Worm (Caenorhabditis elegans): ENCODE measurements around the gene Y111B2A.1.

Gene Y111B2A.1

DNA sequence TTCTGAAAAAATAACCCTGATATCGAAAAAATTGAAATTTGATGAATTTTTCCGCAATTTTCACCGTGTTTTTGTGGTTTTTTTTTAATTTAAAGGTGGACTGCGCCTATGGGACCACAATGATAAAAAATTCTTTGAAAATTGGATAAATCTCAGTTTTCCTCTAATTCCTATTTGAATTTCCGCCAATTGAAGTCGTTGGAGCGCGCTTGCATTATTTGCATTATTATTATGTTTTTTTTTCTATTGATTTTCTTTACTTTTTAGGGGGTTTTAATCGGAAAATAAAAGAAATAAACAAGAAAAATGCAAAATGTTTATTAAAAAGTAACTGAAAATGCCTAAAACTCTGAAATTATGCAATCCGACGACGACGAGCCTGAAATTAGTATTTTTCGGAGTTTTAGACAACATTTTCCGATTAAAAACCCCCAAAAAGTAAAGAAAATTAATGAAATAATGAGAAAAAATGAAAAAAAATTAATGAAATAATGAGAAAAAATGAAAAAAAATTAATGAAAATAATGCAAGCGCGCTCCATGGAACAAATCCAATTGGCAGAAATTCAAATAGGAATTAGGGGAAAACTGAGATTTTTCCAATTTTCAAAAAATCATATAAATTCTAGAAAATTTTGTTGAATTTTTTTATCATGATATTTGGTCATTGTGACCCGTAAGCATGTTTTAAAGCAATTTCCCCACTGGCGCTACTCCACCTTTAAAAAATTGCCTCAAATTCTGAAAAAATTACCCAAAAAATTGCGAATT lies 39.6 kb downstream of the Y111B2A.1 start:
- TF ChIP-seq med-1 (GFP tag; optimal IDR thresholded peaks at IDR 0.05; ENCODE audit: insufficient read depth) (no peak), ztf-23 (GFP tag; IDR thresholded peaks at IDR 0.05) (no peak), T22C8.4 (GFP tag; IDR thresholded peaks at IDR 0.05) (no peak), ref-1 (GFP tag; conservative IDR thresholded peaks at IDR 0.05) (no peak), klf-2 (GFP tag; conservative IDR thresholded peaks at IDR 0.05) (no peak), tab-1 (GFP tag; IDR thresholded peaks at IDR 0.05) (no peak), ztf-29 (GFP tag; IDR thresholded peaks at IDR 0.05) (no peak), cog-1 (tag; optimal IDR thresholded peaks at IDR 0.05) (no peak), flt-1 (GFP tag; IDR thresholded peaks at IDR 0.05) (no peak)

- no peak for TF ChIP-seq cog-1 (tag; optimal IDR thresholded peaks at IDR 0.05)
- TF ChIP-seq T22C8.4 (GFP tag; IDR thresholded peaks at IDR 0.05) = 0 out of 2 replicates have a peak, but pooled peaks have one; percentile 41
Measured at ce11 chrIII:12453785-12454184, 41.7 kb downstream of the Y111B2A.1 start.

DNA sequence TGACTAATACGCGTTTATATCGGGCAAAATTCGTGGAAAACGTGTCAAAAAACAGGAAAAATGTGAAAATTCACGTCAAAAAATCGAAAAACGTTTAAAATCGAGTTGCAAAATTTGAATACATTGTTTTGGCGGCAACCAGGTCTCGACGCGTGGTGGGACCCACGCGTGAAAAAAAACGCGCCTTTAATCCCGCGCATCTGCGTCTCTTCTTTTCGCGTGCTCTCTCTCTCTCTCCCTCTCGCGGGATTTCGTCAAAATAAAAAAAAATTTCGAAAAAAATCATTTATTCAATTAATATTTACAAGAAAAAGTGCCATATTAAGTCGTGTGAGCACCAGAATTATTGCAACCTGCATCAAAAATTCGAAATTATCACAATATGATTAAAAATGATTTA lies 42.1 kb downstream of the Y111B2A.1 start, which contains the start of gene ani-1:
TSS of gene ani-1 (minus strand) at position 61 of the 400 bp plus-strand sequence.
- no peak for TF ChIP-seq cog-1 (tag; optimal IDR thresholded peaks at IDR 0.05)

- TF ChIP-seq ztf-23 (GFP tag; IDR thresholded peaks at IDR 0.05) = no peak
- no peak for TF ChIP-seq tab-1 (GFP tag; IDR thresholded peaks at IDR 0.05)
- no peak for TF ChIP-seq ref-1 (GFP tag; conservative IDR thresholded peaks at IDR 0.05)
- no peak for TF ChIP-seq med-1 (GFP tag; optimal IDR thresholded peaks at IDR 0.05; ENCODE audit: insufficient read depth)
- TF ChIP-seq T22C8.4 (GFP tag; IDR thresholded peaks at IDR 0.05) = no peak
- TF ChIP-seq klf-2 (GFP tag; conservative IDR thresholded peaks at IDR 0.05) = no peak
- TF ChIP-seq flt-1 (GFP tag; IDR thresholded peaks at IDR 0.05) = no peak
- no peak for TF ChIP-seq cog-1 (tag; optimal IDR thresholded peaks at IDR 0.05)
- TF ChIP-seq ztf-29 (GFP tag; IDR thresholded peaks at IDR 0.05) = no peak
Measured at ce11 chrIII:12445991-12446502, 49.4 kb downstream of the Y111B2A.1 start, which contains the start of gene Y49E10.18. TSS of gene Y49E10.18 (minus strand) at chrIII:12446106.

DNA sequence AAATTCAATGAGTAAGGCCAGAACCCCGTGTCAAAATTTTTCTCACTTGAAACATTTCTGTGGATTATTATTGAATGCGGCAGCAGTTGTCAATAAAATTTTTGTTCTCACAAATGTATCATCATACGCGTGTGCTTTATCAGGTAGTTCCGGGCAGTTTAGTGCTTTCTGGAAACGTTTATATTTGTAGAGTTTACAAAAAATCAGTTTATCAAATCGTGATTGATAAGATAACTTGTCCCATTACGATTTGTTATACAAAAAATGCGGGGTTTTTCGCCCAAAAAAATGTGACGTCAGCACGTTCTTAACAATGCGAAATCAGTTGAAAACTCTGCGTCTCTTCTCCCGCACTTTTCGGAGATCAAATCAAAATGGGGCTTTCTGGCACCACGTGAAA lies 50.2 kb downstream of the Y111B2A.1 start:
- no peak for TF ChIP-seq flt-1 (GFP tag; IDR thresholded peaks at IDR 0.05)
- no peak for TF ChIP-seq cog-1 (tag; optimal IDR thresholded peaks at IDR 0.05)
- TF ChIP-seq klf-2 (GFP tag; conservative IDR thresholded peaks at IDR 0.05) = no peak
- TF ChIP-seq med-1 (GFP tag; optimal IDR thresholded peaks at IDR 0.05; ENCODE audit: insufficient read depth) = no peak
- no peak for TF ChIP-seq T22C8.4 (GFP tag; IDR thresholded peaks at IDR 0.05)
- TF ChIP-seq ztf-29 (GFP tag; IDR thresholded peaks at IDR 0.05) = no peak
- TF ChIP-seq ztf-23 (GFP tag; IDR thresholded peaks at IDR 0.05) = no peak
- TF ChIP-seq tab-1 (GFP tag; IDR thresholded peaks at IDR 0.05) = no peak
- no peak for TF ChIP-seq ref-1 (GFP tag; conservative IDR thresholded peaks at IDR 0.05)

- TF ChIP-seq klf-2 (GFP tag; conservative IDR thresholded peaks at IDR 0.05) = 0 out of 2 replicates have a peak, but pooled peaks have one; percentile 7
- TF ChIP-seq med-1 (GFP tag; optimal IDR thresholded peaks at IDR 0.05; ENCODE audit: insufficient read depth) = no peak
Measured at ce11 chrIII:12443880-12444279, 51.6 kb downstream of the Y111B2A.1 start.

All from whole organism, midembryonic.